Worm (Caenorhabditis elegans) whole organism, midembryonic: ENCODE measurements around the gene pmp-3.

Source experiments
- T22C8.4 ChIP-seq: fragments of 200-800 bp; sonication (Bioruptor generic); IDR thresholded peaks from 2 replicates; pipeline ENCODE4 v1.3.6; 2022; ENCODE audit warnings: missing genetic modification characterization, missing compliant biosample characterization
- cog-1 ChIP-seq: sonication (generic microtip); optimal IDR thresholded peaks from 2 replicates; lab custom pipeline; 2016; ENCODE audit warnings: missing genetic modification characterization, missing compliant biosample characterization
- flt-1 ChIP-seq: fragments of 200-800 bp; sonication (Bioruptor generic); IDR thresholded peaks from 2 replicates; pipeline ENCODE4 v1.3.6; 2022; ENCODE audit warnings: missing genetic modification characterization, missing compliant biosample characterization
- klf-2 ChIP-seq: fragments of 200-800 bp; sonication (Bioruptor generic); conservative IDR thresholded peaks from 2 replicates; pipeline ENCODE4 v1.3.6; 2022; ENCODE audit warnings: missing genetic modification reagents, missing genetic modification characterization, missing compliant biosample characterization
- med-1 ChIP-seq: sonication (generic microtip); optimal IDR thresholded peaks from 2 replicates; lab custom pipeline; 2017; ENCODE audit warnings: missing genetic modification characterization, mild to moderate bottlenecking, missing compliant biosample characterization, antibody characterized with exemption, missing genetic modification reagents; ENCODE audit not compliant: insufficient read depth
- ref-1 ChIP-seq: fragments of 200-800 bp; sonication (Bioruptor generic); conservative IDR thresholded peaks from 2 replicates; pipeline ENCODE4 v1.3.6; 2022; ENCODE audit warnings: missing genetic modification reagents, missing genetic modification characterization, missing compliant biosample characterization
- tab-1 ChIP-seq: fragments of 200-800 bp; sonication (Bioruptor generic); IDR thresholded peaks from 2 replicates; pipeline ENCODE4 v1.3.6; 2022; ENCODE audit warnings: missing genetic modification characterization, missing compliant biosample characterization
- ztf-23 ChIP-seq: fragments of 200-800 bp; sonication (Bioruptor generic); IDR thresholded peaks from 2 replicates; pipeline ENCODE4 v1.3.6; 2022; ENCODE audit warnings: missing genetic modification reagents, missing genetic modification characterization, missing compliant biosample characterization
- ztf-29 ChIP-seq: fragments of 200-800 bp; sonication (Bioruptor generic); IDR thresholded peaks from 2 replicates; pipeline ENCODE4 v1.3.6; 2022; ENCODE audit warnings: missing genetic modification reagents, missing genetic modification characterization, missing compliant biosample characterization

The pmp-3 gene

DNA sequence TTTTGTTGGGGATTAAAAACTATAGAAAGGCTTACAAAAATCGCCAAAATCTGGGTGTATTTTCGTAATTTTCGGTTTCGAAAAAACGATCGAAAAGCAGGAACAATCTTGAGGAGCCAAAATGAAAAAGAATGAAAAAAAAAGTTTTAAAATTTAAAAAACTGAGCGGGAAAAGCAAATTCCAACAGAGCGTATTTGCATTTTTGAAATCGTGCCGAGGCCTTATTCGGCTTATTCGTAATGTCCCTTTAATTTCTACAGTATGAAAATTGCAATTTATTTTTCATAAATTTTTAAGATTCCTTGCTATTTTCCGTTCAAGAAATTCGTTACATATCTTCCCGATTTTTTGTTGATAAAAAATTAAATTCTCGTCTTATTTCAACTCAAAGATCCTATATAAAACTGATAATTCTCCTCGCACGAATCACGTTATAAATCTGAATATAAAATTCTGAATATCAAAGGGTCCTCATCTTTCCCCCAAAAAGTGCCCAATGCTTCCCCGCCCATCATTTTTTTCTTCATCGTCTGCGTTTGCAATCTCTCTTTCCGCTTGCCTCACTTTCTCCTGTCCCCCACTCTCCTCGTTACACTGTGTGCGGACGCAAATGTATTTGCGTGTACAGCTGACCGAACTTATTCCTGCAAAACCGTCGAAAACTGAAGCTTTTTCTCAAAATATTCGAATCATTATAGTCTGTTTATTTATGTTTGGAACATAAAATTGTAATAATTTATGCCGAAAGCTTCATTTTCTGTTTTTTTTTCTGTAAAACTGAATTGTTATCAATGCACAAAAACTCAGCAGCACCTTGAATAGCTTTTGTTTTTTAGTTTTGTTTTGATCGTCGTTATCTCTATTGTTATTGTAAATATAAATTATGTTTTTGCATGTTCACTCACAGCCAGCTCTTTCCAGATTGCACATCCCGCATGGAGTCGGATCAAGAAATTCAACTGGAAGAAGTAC lies at the start of gene pmp-3, which contains the start of gene rfc-1:
TSS of gene pmp-3 (plus strand) at position 923 of the 973 bp plus-strand sequence.
TSS of gene rfc-1 (minus strand) at position 163 of the 973 bp plus-strand sequence.
- TF ChIP-seq flt-1 (GFP tag; lab: Robert Waterston, UW) (0 out of 2 replicates have a peak, but pooled peaks have one; percentile 38), ref-1 (GFP tag; lab: Robert Waterston, UW) (no peak)

- TF ChIP-seq ztf-23 (GFP tag; lab: Robert Waterston, UW) = no peak
- no peak for TF ChIP-seq cog-1 (tag; lab: Kevin White, UChicago)
- TF ChIP-seq flt-1 (GFP tag; lab: Robert Waterston, UW) = no peak
- no peak for TF ChIP-seq ztf-29 (GFP tag; lab: Robert Waterston, UW)
- TF ChIP-seq med-1 = no peak
- no peak for TF ChIP-seq klf-2 (GFP tag; lab: Robert Waterston, UW)
- no peak for TF ChIP-seq ref-1 (GFP tag; lab: Robert Waterston, UW)
- no peak for TF ChIP-seq tab-1 (GFP tag; lab: Robert Waterston, UW)
- no peak for TF ChIP-seq T22C8.4 (GFP tag; lab: Robert Waterston, UW)
These were observed 49.4 kb upstream of the pmp-3 start, which contains the start of gene pes-9 for ce11 chrV:14597005-14597680. Gene pes-9, minus strand, starts transcription at chrV:14597034.

ce11 chrV:14597681-14598184 lies 48.8 kb upstream of the pmp-3 start, which contains the start of gene R11H6.2:
Gene R11H6.2, plus strand, starts transcription at chrV:14598006.
- TF ChIP-seq T22C8.4 (GFP tag; lab: Robert Waterston, UW) (no peak), flt-1 (GFP tag; lab: Robert Waterston, UW) (no peak), ztf-29 (GFP tag; lab: Robert Waterston, UW) (no peak), tab-1 (GFP tag; lab: Robert Waterston, UW) (no peak), klf-2 (GFP tag; lab: Robert Waterston, UW) (no peak), ztf-23 (GFP tag; lab: Robert Waterston, UW) (no peak), cog-1 (tag; lab: Kevin White, UChicago) (no peak), ref-1 (GFP tag; lab: Robert Waterston, UW) (no peak), med-1 (no peak)

DNA sequence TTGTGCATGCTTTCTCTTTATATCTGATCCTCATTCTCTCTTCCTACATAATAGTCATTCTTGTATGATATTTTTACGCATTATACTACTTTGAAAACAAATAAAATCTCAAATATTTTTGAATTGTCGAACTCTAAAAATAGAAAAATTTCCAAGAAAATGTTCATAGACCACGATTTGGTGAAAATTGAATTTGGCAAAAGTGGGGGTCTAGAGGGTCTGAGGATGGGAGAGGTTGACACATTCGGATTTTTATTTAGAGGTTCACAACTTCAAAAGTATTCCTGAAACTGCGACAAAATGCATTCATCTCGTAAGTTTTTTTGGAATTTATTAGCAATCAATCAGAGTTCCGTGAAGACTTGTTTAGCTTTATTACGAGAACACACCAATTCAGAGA lies 46.6 kb upstream of the pmp-3 start, which contains the start of gene glb-22:
TSS of gene glb-22 (plus strand) at position 301 of the 400 bp plus-strand sequence.
- TF ChIP-seq ztf-29 (GFP tag; lab: Robert Waterston, UW) (no peak), T22C8.4 (GFP tag; lab: Robert Waterston, UW) (no peak), klf-2 (GFP tag; lab: Robert Waterston, UW) (no peak), ztf-23 (GFP tag; lab: Robert Waterston, UW) (no peak), flt-1 (GFP tag; lab: Robert Waterston, UW) (no peak), med-1 (no peak), cog-1 (tag; lab: Kevin White, UChicago) (no peak), tab-1 (GFP tag; lab: Robert Waterston, UW) (no peak), ref-1 (GFP tag; lab: Robert Waterston, UW) (no peak)

DNA sequence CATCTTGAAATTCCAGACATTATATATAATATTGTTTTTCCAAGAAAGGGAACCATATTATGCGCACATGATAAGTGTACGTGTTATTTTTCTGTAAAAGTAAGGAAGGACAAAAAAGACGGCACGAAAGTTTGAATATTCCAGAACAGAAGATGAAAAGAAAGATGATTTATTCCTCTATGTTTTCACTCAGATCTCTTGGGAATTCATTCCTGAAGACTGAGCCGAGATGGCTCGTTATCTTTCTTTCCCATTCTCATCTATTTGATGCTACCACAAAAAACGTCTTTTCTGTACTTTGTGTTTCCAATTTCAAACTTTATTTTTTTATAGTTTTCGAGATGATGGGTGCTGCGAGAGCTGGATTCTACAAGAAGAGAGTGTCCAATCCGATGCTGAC lies 42.8 kb upstream of the pmp-3 start:
- no peak for TF ChIP-seq ref-1 (GFP tag; lab: Robert Waterston, UW)
- TF ChIP-seq T22C8.4 (GFP tag; lab: Robert Waterston, UW) = no peak
- TF ChIP-seq flt-1 (GFP tag; lab: Robert Waterston, UW) = no peak
- TF ChIP-seq klf-2 (GFP tag; lab: Robert Waterston, UW) = no peak
- no peak for TF ChIP-seq med-1
- no peak for TF ChIP-seq cog-1 (tag; lab: Kevin White, UChicago)
- TF ChIP-seq tab-1 (GFP tag; lab: Robert Waterston, UW) = no peak
- no peak for TF ChIP-seq ztf-29 (GFP tag; lab: Robert Waterston, UW)
- no peak for TF ChIP-seq ztf-23 (GFP tag; lab: Robert Waterston, UW)

DNA sequence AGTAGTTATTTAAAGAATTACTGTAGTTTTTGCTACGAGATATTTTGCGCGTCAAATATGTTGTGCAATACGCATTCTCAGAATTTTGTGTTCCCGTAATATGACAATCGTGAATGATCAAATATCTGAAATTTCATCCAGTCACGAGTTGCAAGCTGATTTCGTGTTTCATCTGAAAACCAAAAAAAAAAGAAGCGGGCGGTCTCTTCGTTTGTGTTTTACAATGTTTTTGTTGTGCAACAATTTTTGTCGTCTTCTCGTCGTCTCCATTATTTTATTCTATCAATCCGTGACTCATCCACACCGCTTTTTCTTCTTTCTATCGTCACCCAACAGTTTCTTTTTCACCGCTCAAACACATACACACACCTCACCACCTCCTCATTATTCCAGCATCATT lies 36.9 kb upstream of the pmp-3 start, which contains the start of gene R11H6.4:
TSS of gene R11H6.4 (plus strand) at position 301 of the 400 bp plus-strand sequence.
- TF ChIP-seq ztf-29 (GFP tag; lab: Robert Waterston, UW) (no peak), med-1 (no peak), ztf-23 (GFP tag; lab: Robert Waterston, UW) (no peak), cog-1 (tag; lab: Kevin White, UChicago) (no peak), flt-1 (GFP tag; lab: Robert Waterston, UW) (no peak), tab-1 (GFP tag; lab: Robert Waterston, UW) (no peak), ref-1 (GFP tag; lab: Robert Waterston, UW) (no peak), klf-2 (GFP tag; lab: Robert Waterston, UW) (no peak), T22C8.4 (GFP tag; lab: Robert Waterston, UW) (no peak)

ce11 chrV:14610781-14611180 lies 35.8 kb upstream of the pmp-3 start:
- TF ChIP-seq tab-1 (GFP tag; lab: Robert Waterston, UW) = no peak
- no peak for TF ChIP-seq T22C8.4 (GFP tag; lab: Robert Waterston, UW)
- TF ChIP-seq cog-1 (tag; lab: Kevin White, UChicago) = no peak
- no peak for TF ChIP-seq ztf-23 (GFP tag; lab: Robert Waterston, UW)
- TF ChIP-seq ztf-29 (GFP tag; lab: Robert Waterston, UW) = no peak
- TF ChIP-seq klf-2 (GFP tag; lab: Robert Waterston, UW) = no peak
- TF ChIP-seq med-1 = no peak
- TF ChIP-seq flt-1 (GFP tag; lab: Robert Waterston, UW) = no peak
- TF ChIP-seq ref-1 (GFP tag; lab: Robert Waterston, UW) = no peak

ce11 chrV:14612168-14612567 lies 34.4 kb upstream of the pmp-3 start, which contains the start of the genes R11H6.5 and ccnk-1:
Gene R11H6.5, minus strand, starts transcription at chrV:14612222.
Gene ccnk-1, plus strand, starts transcription at chrV:14612548.
- TF ChIP-seq flt-1 (GFP tag; lab: Robert Waterston, UW) (no peak), klf-2 (GFP tag; lab: Robert Waterston, UW) (no peak), ztf-23 (GFP tag; lab: Robert Waterston, UW) (no peak), cog-1 (tag; lab: Kevin White, UChicago) (no peak), tab-1 (GFP tag; lab: Robert Waterston, UW) (no peak), med-1 (no peak), ztf-29 (GFP tag; lab: Robert Waterston, UW) (no peak), T22C8.4 (GFP tag; lab: Robert Waterston, UW) (no peak), ref-1 (GFP tag; lab: Robert Waterston, UW) (no peak)
